Worm (Caenorhabditis elegans): ENCODE results near the gene sdhb-1.

The sdhb-1 gene

DNA sequence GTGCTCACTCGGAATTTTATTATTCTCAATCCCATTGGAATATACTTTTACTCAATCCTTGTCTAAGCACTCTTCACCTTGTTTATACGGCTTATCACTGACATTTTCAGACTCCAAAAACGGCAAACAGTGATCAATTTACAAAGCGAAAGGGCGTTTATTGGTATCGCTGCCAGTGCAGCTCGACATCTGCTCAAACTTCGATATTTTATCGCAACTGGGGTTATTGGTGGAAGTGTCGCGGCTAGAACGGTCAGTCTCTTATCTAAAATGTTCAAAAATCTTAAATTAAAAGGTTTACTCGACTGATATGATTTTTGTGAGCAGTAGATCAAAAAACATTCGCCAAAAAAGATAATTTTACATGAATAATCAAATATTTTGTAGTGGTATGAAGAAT lies 27.0 kb downstream of the sdhb-1 start:
- TF ChIP-seq fos-1 (tag; optimal IDR thresholded peaks at IDR 0.05) (no peak), lin-13 (GFP tag; optimal IDR thresholded peaks at IDR 0.05) (no peak), elt-2 (tag; optimal IDR thresholded peaks at IDR 0.05) (peak; percentile 20), efl-1 (optimal IDR thresholded peaks at IDR 0.05) (no peak), efl-1 (GFP tag; optimal IDR thresholded peaks at IDR 0.05 in 1 of 2) (no peak), nhr-11 (tag; optimal IDR thresholded peaks at IDR 0.05) (no peak), snu-23 (GFP tag; optimal IDR thresholded peaks at IDR 0.05) (no peak), nhr-77 (tag; optimal IDR thresholded peaks at IDR 0.05) (no peak)

DNA sequence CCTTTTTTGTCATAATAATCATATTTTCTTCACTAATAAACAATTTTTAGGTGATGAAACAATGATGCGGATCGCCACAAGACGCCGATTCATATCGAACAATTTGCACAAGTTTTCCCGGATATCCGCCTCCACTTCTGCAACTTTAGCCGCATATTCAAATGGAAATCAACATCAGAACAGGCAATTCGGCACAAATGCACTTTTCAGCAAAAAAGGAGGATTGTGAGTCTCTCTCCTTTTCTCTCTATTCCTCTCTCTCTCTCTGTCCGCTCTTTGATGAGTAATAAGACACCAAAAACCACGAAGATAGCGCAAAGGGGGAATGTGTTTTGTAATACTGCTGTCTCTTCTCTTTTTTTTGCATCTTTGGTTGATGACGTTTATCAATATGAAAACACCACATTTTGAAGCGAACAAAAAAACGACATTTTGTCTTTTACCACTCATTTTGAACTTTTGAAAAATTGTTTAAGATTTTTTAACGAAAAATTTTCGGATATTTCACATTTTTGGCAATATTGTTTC lies 27.6 kb downstream of the sdhb-1 start, which contains the start of gene eat-3:
eat-3 (plus strand) TSS at position 51 of the 528 bp plus-strand sequence.
- TF ChIP-seq vab-15 (tag; optimal IDR thresholded peaks at IDR 0.05) = no peak
- no peak for TF ChIP-seq unc-98 (GFP tag; IDR thresholded peaks at IDR 0.05)
- no peak for TF ChIP-seq ceh-88 (GFP tag; IDR thresholded peaks at IDR 0.05)
- no peak for TF ChIP-seq pag-3 (tag; optimal IDR thresholded peaks at IDR 0.05; ENCODE audit: borderline replicate concordance, insufficient read depth)
- no peak for TF ChIP-seq fkh-8 (tag; optimal IDR thresholded peaks at IDR 0.05)
- no peak for TF ChIP-seq sox-4 (tag; optimal IDR thresholded peaks at IDR 0.05)
- no peak for TF ChIP-seq nhr-85 (tag)
- no peak for TF ChIP-seq snu-23 (GFP tag; optimal IDR thresholded peaks at IDR 0.05)
- TF ChIP-seq jun-1 (tag; optimal IDR thresholded peaks at IDR 0.05) = no peak
- TF ChIP-seq lin-14 (GFP tag; optimal IDR thresholded peaks at IDR 0.05) = peak; percentile 56
- no peak for TF ChIP-seq irx-1 (tag; optimal IDR thresholded peaks at IDR 0.05)
- no peak for TF ChIP-seq efl-1 (optimal IDR thresholded peaks at IDR 0.05)
- TF ChIP-seq efl-1 (GFP tag; optimal IDR thresholded peaks at IDR 0.05 in 1 of 2) = peak in 1 of 2 experiments; percentile 7
- TF ChIP-seq hpl-2 (GFP tag; optimal IDR thresholded peaks at IDR 0.05) = no peak
- TF ChIP-seq xbp-1 (tag; optimal IDR thresholded peaks at IDR 0.05) = no peak
- TF ChIP-seq lin-13 (GFP tag; optimal IDR thresholded peaks at IDR 0.05) = no peak
- peak in 1 of 2 experiments; percentile 40 for TF ChIP-seq lsy-2 (tag; optimal IDR thresholded peaks at IDR 0.05)
- no peak for TF ChIP-seq ztf-11 (tag; optimal IDR thresholded peaks at IDR 0.05)
- TF ChIP-seq nhr-11 (tag; optimal IDR thresholded peaks at IDR 0.05) = no peak
- no peak for TF ChIP-seq nhr-77 (tag; optimal IDR thresholded peaks at IDR 0.05)
- TF ChIP-seq pax-3 (tag; optimal IDR thresholded peaks at IDR 0.05) = no peak
- TF ChIP-seq nhr-71 (tag; optimal IDR thresholded peaks at IDR 0.05) = peak; percentile 27
- no peak for TF ChIP-seq nhr-47 (tag; optimal IDR thresholded peaks at IDR 0.05)
- TF ChIP-seq ama-1 (optimal IDR thresholded peaks at IDR 0.05) = no peak
- TF ChIP-seq nhr-90 (tag; optimal IDR thresholded peaks at IDR 0.05; ENCODE audit: poor library complexity) = no peak
- no peak for TF ChIP-seq unc-86 (tag; optimal IDR thresholded peaks at IDR 0.05)
- peak; percentile 19 for TF ChIP-seq mep-1 (tag; optimal IDR thresholded peaks at IDR 0.05)

DNA sequence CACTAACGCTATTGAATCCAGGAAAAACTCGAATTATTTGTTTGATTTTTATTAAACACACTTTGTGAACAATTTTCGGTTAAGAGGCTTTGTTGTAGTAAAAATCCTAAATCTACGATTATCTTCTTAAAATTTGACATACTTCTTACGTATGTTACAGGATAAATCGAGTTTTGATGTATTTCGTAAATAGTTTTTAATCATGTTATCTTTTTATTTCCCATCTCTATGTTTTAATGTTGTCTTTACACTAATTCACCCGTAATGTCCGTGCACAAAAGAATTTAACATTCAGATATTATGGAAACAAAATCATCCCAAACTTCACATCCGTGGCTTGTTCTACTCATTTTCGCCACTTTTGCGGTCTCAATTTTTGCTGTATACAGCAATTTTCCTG lies 28.9 kb downstream of the sdhb-1 start, which contains the start of gene egli-1:
egli-1 (plus strand) TSS at position 301 of the 400 bp plus-strand sequence.
- TF ChIP-seq snu-23 (GFP tag; optimal IDR thresholded peaks at IDR 0.05) (no peak), swsn-7 (tag; optimal IDR thresholded peaks at IDR 0.05) (no peak), dsc-1 (tag; optimal IDR thresholded peaks at IDR 0.05) (peak; percentile 18)

DNA sequence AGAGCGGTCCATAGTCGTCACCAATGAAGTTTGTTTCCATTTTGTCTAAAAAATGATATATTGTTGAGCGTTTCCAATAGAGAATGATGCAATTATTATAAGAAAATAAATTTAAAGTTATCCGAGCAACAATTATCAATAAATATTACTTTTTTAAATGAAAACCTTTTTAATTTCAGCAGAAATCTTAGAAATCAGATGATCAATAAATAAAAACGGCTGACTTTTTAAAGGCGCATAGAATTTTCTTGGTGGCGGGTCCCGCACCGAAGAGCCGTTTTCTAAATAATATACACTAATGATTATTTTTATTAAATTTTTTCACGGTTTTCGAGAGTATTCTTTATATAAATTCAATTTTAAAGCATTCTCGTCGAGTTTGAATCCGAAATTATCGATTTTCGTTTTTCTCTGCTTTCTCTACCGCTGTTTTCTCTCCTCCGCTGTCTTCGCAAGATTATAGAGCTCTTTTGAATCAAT lies 29.6 kb downstream of the sdhb-1 start, which contains the start of gene rab-39:
rab-39 (minus strand) TSS at position 51 of the 480 bp plus-strand sequence.
- no peak for TF ChIP-seq tbx-2 (tag; optimal IDR thresholded peaks at IDR 0.05)
- TF ChIP-seq sox-4 (tag; optimal IDR thresholded peaks at IDR 0.05) = no peak
- no peak for TF ChIP-seq jun-1 (tag; optimal IDR thresholded peaks at IDR 0.05)
- no peak for TF ChIP-seq snpc-4 (tag; optimal IDR thresholded peaks at IDR 0.05)
- TF ChIP-seq lsy-2 (tag; optimal IDR thresholded peaks at IDR 0.05) = peak; percentile 42 to 70
- TF ChIP-seq C04F5.9 (tag; optimal IDR thresholded peaks at IDR 0.05) = no peak
- no peak for TF ChIP-seq elt-2 (tag; optimal IDR thresholded peaks at IDR 0.05)
- no peak for TF ChIP-seq elt-3 (tag; optimal IDR thresholded peaks at IDR 0.05)
- peak; percentile 21 to 42 for TF ChIP-seq lin-35 (GFP tag; optimal IDR thresholded peaks at IDR 0.05)
- TF ChIP-seq nhr-84 (tag; optimal IDR thresholded peaks at IDR 0.05) = no peak
- TF ChIP-seq tlp-1 (tag; optimal IDR thresholded peaks at IDR 0.05) = no peak
- no peak for TF ChIP-seq nhr-90 (tag; optimal IDR thresholded peaks at IDR 0.05; ENCODE audit: poor library complexity)
- TF ChIP-seq skn-1 (tag; optimal IDR thresholded peaks at IDR 0.05) = peak; percentile 32
- TF ChIP-seq isw-1 (GFP tag; IDR thresholded peaks at IDR 0.05) = no peak
- TF ChIP-seq nhr-47 (tag; optimal IDR thresholded peaks at IDR 0.05) = peak; percentile 23
- TF ChIP-seq nhr-11 (tag; optimal IDR thresholded peaks at IDR 0.05) = no peak
- TF ChIP-seq C34B4.2 (tag; optimal IDR thresholded peaks at IDR 0.05) = no peak
- peak; percentile 15 to 30 for TF ChIP-seq efl-1 (optimal IDR thresholded peaks at IDR 0.05)
- TF ChIP-seq efl-1 (GFP tag; optimal IDR thresholded peaks at IDR 0.05 in 1 of 2) = peak; percentile 40 to 83
- TF ChIP-seq fkh-4 (tag; optimal IDR thresholded peaks at IDR 0.05; ENCODE audit: borderline replicate concordance) = no peak
- TF ChIP-seq pax-3 (tag; optimal IDR thresholded peaks at IDR 0.05) = no peak
- no peak for TF ChIP-seq unc-62 (GFP tag; optimal IDR thresholded peaks at IDR 0.05)
- no peak for TF ChIP-seq nhr-12 (tag; optimal IDR thresholded peaks at IDR 0.05)
- no peak for TF ChIP-seq nhr-85 (tag)
- TF ChIP-seq nhr-76 (tag; optimal IDR thresholded peaks at IDR 0.05) = no peak
- no peak for TF ChIP-seq nhr-19 (GFP tag; conservative IDR thresholded peaks at IDR 0.05)
